Worm (Caenorhabditis elegans): ENCODE measurements around the gene sma-10.

DNA sequence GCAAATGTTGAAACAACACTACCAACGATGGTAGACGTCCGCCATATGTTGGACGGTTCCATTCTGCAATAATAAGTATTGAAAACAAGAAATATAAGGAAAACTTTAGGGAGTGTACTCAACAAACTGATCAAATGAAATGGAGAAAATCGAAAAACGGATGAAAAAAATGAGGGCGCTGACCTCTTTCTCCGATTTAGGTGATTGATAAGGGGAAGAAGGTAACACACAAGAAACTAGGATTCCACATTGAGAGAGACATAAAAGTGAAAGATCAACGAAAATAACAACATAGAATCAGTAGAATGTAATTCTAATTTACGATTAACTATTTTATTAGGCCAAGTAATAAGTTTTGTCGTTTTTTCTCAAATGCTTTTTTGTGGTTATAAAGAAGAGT, 15.1 kb upstream of the sma-10 start, which contains the start of gene dpy-9:
- TF ChIP-seq hlh-6 (tag; optimal IDR thresholded peaks at IDR 0.05) (no peak), tbx-2 (tag; optimal IDR thresholded peaks at IDR 0.05) (no peak)

All from whole organism, late embryonic.